Comparison of ENCODE assay signal across 2 fruit fly cellular contexts in the genomic region with DNA sequence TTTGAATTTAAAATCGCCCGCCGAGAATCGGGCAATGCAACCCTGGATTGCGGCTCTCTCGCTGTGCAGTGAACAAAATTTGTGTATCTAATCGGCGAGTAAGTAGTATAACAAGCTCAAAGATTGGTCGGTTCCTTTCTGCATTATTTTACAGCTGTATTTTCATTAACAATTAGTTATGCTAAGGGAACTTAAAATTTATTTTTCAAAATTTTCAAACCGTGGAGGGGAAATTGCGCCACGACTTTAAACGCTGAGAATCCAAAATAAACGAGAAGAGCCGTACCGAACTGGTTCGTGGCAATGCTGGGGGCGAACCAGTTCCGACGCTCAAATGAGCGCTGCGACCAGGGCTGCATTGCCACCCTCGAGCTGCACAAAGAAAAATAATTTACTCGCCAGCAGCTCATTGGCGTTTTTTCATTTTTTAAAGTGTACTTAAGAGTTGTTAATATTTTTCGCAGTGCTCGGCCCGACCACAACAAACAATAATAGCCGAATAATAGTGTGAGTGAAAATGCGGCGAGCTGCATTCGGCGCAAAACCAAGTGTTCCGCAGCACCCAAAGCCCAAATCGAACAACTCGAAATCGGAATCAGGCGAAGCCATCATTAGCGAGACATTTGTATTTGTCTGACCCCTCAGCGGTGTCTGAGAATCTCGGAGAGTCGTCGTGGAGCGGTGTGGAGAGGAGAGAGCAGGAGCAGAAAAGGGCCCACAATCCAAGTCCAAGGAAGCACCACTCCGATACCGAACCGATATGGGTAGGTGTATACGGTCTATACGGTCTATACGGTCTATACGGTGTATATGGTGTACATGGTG.
TF ChIP-seq lines count a peak whose summit lies in the region.

Gene zf30C (plus strand): TSS at position 353 of the 825 bp plus-strand sequence.

TF ChIP-seq in whole organism, embryonic, 481 proteins besides CTCF, POLR2A, EP300 and RAD21 (continued from another document and continues in another):
- TF ChIP-seq CG3407 (GFP tag; optimal IDR thresholded peaks at IDR 0.05; lab: Kevin White, UChicago) (peak; percentile 31), CG6272 (GFP tag; IDR thresholded peaks at IDR 0.05; lab: Robert Waterston, UW) (peak; percentile 87), lab (GFP tag; optimal IDR thresholded peaks at IDR 0.05; lab: Kevin White, UChicago) (peak; percentile 85), CG11696 (GFP tag; IDR thresholded peaks at IDR 0.05; lab: Robert Waterston, UW) (peak; percentile 61; the same call in 1 of the 2 replicates), CG7271 (tag; optimal IDR thresholded peaks at IDR 0.05; lab: Kevin White, UChicago) (no peak), fd64A (GFP tag; optimal IDR thresholded peaks at IDR 0.05; lab: Kevin White, UChicago) (peak; percentile 17), CkIIα-i1 (GFP tag; IDR thresholded peaks at IDR 0.05; lab: Robert Waterston, UW) (no peak), CG15514 (GFP tag; optimal IDR thresholded peaks at IDR 0.05; lab: Kevin White, UChicago) (peak; percentile 100), CG1233 (GFP tag; optimal IDR thresholded peaks at IDR 0.05; lab: Kevin White, UChicago) (peak; percentile 62), vfl (GFP tag; optimal IDR thresholded peaks at IDR 0.05; lab: Kevin White, UChicago) (peak; percentile 85), CG33213 (GFP tag; optimal IDR thresholded peaks at IDR 0.05; lab: Kevin White, UChicago) (peak; percentile 84), Hr78 (GFP tag; optimal IDR thresholded peaks at IDR 0.05; lab: Kevin White, UChicago) (peak in 1 of 2 experiments; percentile 16), CG10147 (GFP tag; optimal IDR thresholded peaks at IDR 0.05; lab: Kevin White, UChicago) (peak; percentile 56), insv (GFP tag; optimal IDR thresholded peaks at IDR 0.05; lab: Kevin White, UChicago) (peak in 1 of 2 experiments; percentile 56), Atf3 (GFP tag; optimal IDR thresholded peaks at IDR 0.05; lab: Kevin White, UChicago) (peak; percentile 84), CG3726 (GFP tag; IDR thresholded peaks at IDR 0.05; lab: Robert Waterston, UW) (peak; percentile 86; the same call in 2 of the 3 replicates), Awh (GFP tag; IDR thresholded peaks at IDR 0.05; lab: Robert Waterston, UW) (no peak; the same call in 1 of the 2 replicates), trem (tag; optimal IDR thresholded peaks at IDR 0.05; lab: Kevin White, UChicago) (peak; percentile 62), Sry-δ (GFP tag; optimal IDR thresholded peaks at IDR 0.05; lab: Kevin White, UChicago) (peak; percentile 75), CG16815 (GFP tag; optimal IDR thresholded peaks at IDR 0.05; lab: Kevin White, UChicago) (peak; percentile 76), CG10462 (GFP tag; optimal IDR thresholded peaks at IDR 0.05; lab: Kevin White, UChicago) (peak; percentile 59), C15 (GFP tag; IDR thresholded peaks at IDR 0.05; lab: Robert Waterston, UW) (peak; percentile 67; the same call in 1 of the 3 replicates), CG7839 (tag; optimal IDR thresholded peaks at IDR 0.05; lab: Kevin White, UChicago) (peak; percentile 76), CG12391 (tag; optimal IDR thresholded peaks at IDR 0.05; lab: Kevin White, UChicago) (peak; percentile 79), Nf-YA (GFP tag; IDR thresholded peaks at IDR 0.05; lab: Robert Waterston, UW) (peak; percentile 30; the same call in 1 of the 2 replicates), jing (GFP tag; optimal IDR thresholded peaks at IDR 0.05; lab: Kevin White, UChicago) (peak; percentile 50), CG1603 (tag; optimal IDR thresholded peaks at IDR 0.05; lab: Kevin White, UChicago) (peak; percentile 75), unpg (GFP tag; optimal IDR thresholded peaks at IDR 0.05; lab: Kevin White, UChicago) (peak; percentile 81), fd96Cb (tag; optimal IDR thresholded peaks at IDR 0.05; lab: Kevin White, UChicago) (peak; percentile 53), GATAe (GFP tag; conservative IDR thresholded peaks at IDR 0.05; lab: Robert Waterston, UW) (no peak), cad (GFP tag; optimal IDR thresholded peaks at IDR 0.05; lab: Kevin White, UChicago) (no peak), CG14965 (GFP tag; optimal IDR thresholded peaks at IDR 0.05; lab: Kevin White, UChicago; ENCODE audit: borderline replicate concordance) (peak; percentile 31), kay (GFP tag; optimal IDR thresholded peaks at IDR 0.05; lab: Kevin White, UChicago) (peak; percentile 76), CG8290 (GFP tag; optimal IDR thresholded peaks at IDR 0.05; lab: Kevin White, UChicago) (peak; percentile 17), CG8290 (tag; optimal IDR thresholded peaks at IDR 0.05; lab: Kevin White, UChicago) (peak in 1 of 2 experiments; percentile 74), dpn (GFP tag; optimal IDR thresholded peaks at IDR 0.05; lab: Kevin White, UChicago) (peak; percentile 90 to 93), H15 (GFP tag; IDR thresholded peaks at IDR 0.05; lab: Robert Waterston, UW) (peak; percentile 83), mam (GFP tag; optimal IDR thresholded peaks at IDR 0.05; lab: Kevin White, UChicago) (peak; percentile 97), ERR (GFP tag; optimal IDR thresholded peaks at IDR 0.05; lab: Kevin White, UChicago) (peak; percentile 79), CG17802 (tag; optimal IDR thresholded peaks at IDR 0.05; lab: Kevin White, UChicago) (peak; percentile 70), CG15269 (tag; optimal IDR thresholded peaks at IDR 0.05; lab: Kevin White, UChicago) (peak; percentile 77), Dad (GFP tag; optimal IDR thresholded peaks at IDR 0.05; lab: Kevin White, UChicago) (peak; percentile 81), CG2129 (GFP tag; IDR thresholded peaks at IDR 0.05; lab: Robert Waterston, UW; ENCODE audit: partially characterized antibody) (no peak), lov (optimal IDR thresholded peaks at IDR 0.05; lab: Kevin White, UChicago) (no peak), lov (GFP tag; IDR thresholded peaks at IDR 0.05; lab: Robert Waterston, UW) (peak; percentile 81; the same call in 2 of the 3 replicates), sob (GFP tag; IDR thresholded peaks at IDR 0.05; lab: Robert Waterston, UW) (peak; percentile 88), Vsx1 (GFP tag; optimal IDR thresholded peaks at IDR 0.05; lab: Kevin White, UChicago) (peak; percentile 25), lola (GFP tag; optimal IDR thresholded peaks at IDR 0.05; lab: Kevin White, UChicago) (peak in 1 of 3 experiments; percentile 60), Dip2 (GFP tag; IDR thresholded peaks at IDR 0.05; lab: Robert Waterston, UW) (no peak), CrebB (tag; optimal IDR thresholded peaks at IDR 0.05; lab: Kevin White, UChicago) (peak; percentile 61), stwl (tag; optimal IDR thresholded peaks at IDR 0.05; lab: Kevin White, UChicago) (peak; percentile 58), al (GFP tag; IDR thresholded peaks at IDR 0.05; lab: Robert Waterston, UW) (peak; percentile 82), CG16863 (GFP tag; optimal IDR thresholded peaks at IDR 0.05; lab: Kevin White, UChicago) (peak; percentile 84), Dll (GFP tag; IDR thresholded peaks at IDR 0.05; lab: Robert Waterston, UW; ENCODE audit: partially characterized antibody) (peak; percentile 25; the same call in 3 of the 4 replicates), D (optimal IDR thresholded peaks at IDR 0.05; lab: Kevin White, UChicago) (peak; percentile 7), D (GFP tag; optimal IDR thresholded peaks at IDR 0.05; lab: Kevin White, UChicago) (peak; percentile 72), Hand (GFP tag; optimal IDR thresholded peaks at IDR 0.05; lab: Kevin White, UChicago) (peak; percentile 32), unc-4 (GFP tag; IDR thresholded peaks at IDR 0.05; lab: Robert Waterston, UW; ENCODE audit: partially characterized antibody) (peak; percentile 41)

TF ChIP-seq in whole organism, prepupa, 60 proteins besides CTCF, POLR2A, EP300 and RAD21 (continued from another document):
- TF ChIP-seq net (GFP tag; optimal IDR thresholded peaks at IDR 0.05; lab: Kevin White, UChicago) (peak; percentile 86), CG11902 (GFP tag; optimal IDR thresholded peaks at IDR 0.05; lab: Kevin White, UChicago) (peak; percentile 86), salr (GFP tag; optimal IDR thresholded peaks at IDR 0.05; lab: Kevin White, UChicago) (peak; percentile 45 to 83), CG3032 (tag; optimal IDR thresholded peaks at IDR 0.05; lab: Kevin White, UChicago) (peak; percentile 65), Sox102F (GFP tag; optimal IDR thresholded peaks at IDR 0.05; lab: Kevin White, UChicago) (peak; percentile 87), Eip93F (GFP tag; optimal IDR thresholded peaks at IDR 0.05; lab: Kevin White, UChicago) (peak; percentile 23), Lpt (GFP tag; optimal IDR thresholded peaks at IDR 0.05; lab: Kevin White, UChicago) (peak; percentile 78), esn (GFP tag; optimal IDR thresholded peaks at IDR 0.05; lab: Kevin White, UChicago) (peak; percentile 93), dsx (GFP tag; optimal IDR thresholded peaks at IDR 0.05; lab: Kevin White, UChicago; ENCODE audit: poor library complexity, severe bottlenecking) (peak; percentile 52), CG6854 (GFP tag; optimal IDR thresholded peaks at IDR 0.05; lab: Kevin White, UChicago) (no peak), OdsH (GFP tag; optimal IDR thresholded peaks at IDR 0.05; lab: Kevin White, UChicago) (peak; percentile 90), CG1621 (tag; optimal IDR thresholded peaks at IDR 0.05; lab: Kevin White, UChicago) (peak; percentile 58), achi (GFP tag; optimal IDR thresholded peaks at IDR 0.05; lab: Kevin White, UChicago) (peak; percentile 90)
